Worm (Caenorhabditis elegans): ENCODE measurements around the gene attf-5.
A peak's percentile ranks its signal among the peaks of the same experiment; 100 is the strongest.

attf-5 gene

ce11 chrX:787992-788391 is at the start of gene attf-5:
Gene attf-5 (plus strand): TSS chrX:788353.
- TF ChIP-seq lin-13 (tag; optimal IDR thresholded peaks at IDR 0.05) (no peak), mep-1 (tag; optimal IDR thresholded peaks at IDR 0.05) (peak; percentile 55), ceh-39 (tag; optimal IDR thresholded peaks at IDR 0.05) (peak; percentile 91), nhr-28 (tag; optimal IDR thresholded peaks at IDR 0.05) (no peak), cnd-1 (tag; optimal IDR thresholded peaks at IDR 0.05) (no peak), blmp-1 (tag; optimal IDR thresholded peaks at IDR 0.05) (no peak), unc-39 (tag; optimal IDR thresholded peaks at IDR 0.05) (no peak), ces-1 (GFP tag; optimal IDR thresholded peaks at IDR 0.05) (peak; percentile 57), nhr-76 (tag; optimal IDR thresholded peaks at IDR 0.05) (no peak), mab-5 (tag; optimal IDR thresholded peaks at IDR 0.05) (no peak), sptf-1 (tag; optimal IDR thresholded peaks at IDR 0.05) (no peak), ham-2 (GFP tag; optimal IDR thresholded peaks at IDR 0.05) (peak; percentile 43)

DNA sequence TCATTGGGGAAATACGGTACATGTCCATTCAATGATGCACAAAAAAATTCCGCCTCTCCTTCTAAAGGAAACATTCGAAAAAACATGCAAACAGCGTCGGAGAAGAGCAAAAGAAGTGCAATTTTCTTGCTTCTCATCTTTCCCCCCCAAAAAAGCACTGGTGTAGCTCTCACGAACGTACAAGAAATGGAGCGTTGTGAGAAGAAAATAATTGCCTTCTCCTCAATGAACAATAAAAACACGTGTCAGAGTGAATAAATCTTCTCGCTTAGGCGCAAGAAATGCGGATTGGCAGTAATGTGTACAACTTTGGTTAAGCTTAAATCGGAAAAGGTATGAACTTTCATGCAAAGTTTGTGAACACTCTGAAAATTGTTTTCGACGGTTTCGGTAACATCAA is 39.8 kb upstream of the attf-5 start:
- TF ChIP-seq M03D4.4 (tag; optimal IDR thresholded peaks at IDR 0.05) (no peak), ham-2 (GFP tag; optimal IDR thresholded peaks at IDR 0.05) (no peak), pha-4 (tag; optimal IDR thresholded peaks at IDR 0.05) (no peak), elt-3 (tag; optimal IDR thresholded peaks at IDR 0.05) (no peak), cnd-1 (tag; optimal IDR thresholded peaks at IDR 0.05) (no peak), nhr-12 (tag; optimal IDR thresholded peaks at IDR 0.05) (no peak), snpc-4 (tag; optimal IDR thresholded peaks at IDR 0.05) (no peak), ceh-43 (GFP tag; optimal IDR thresholded peaks at IDR 0.05) (no peak), nhr-76 (tag; optimal IDR thresholded peaks at IDR 0.05) (no peak), nhr-2 (tag; optimal IDR thresholded peaks at IDR 0.05) (no peak), flh-1 (GFP tag; optimal IDR thresholded peaks at IDR 0.05) (no peak), drap-1 (GFP tag; optimal IDR thresholded peaks at IDR 0.05) (no peak), sem-2 (GFP tag; optimal IDR thresholded peaks at IDR 0.05) (no peak)

ce11 chrX:759634-760033 is 28.5 kb upstream of the attf-5 start, which contains the start of gene aex-3:
Gene aex-3 (minus strand): TSS chrX:759734.
- TF ChIP-seq hlh-1 (tag; optimal IDR thresholded peaks at IDR 0.05) (no peak), drap-1 (GFP tag; optimal IDR thresholded peaks at IDR 0.05) (no peak), lin-32 (GFP tag; optimal IDR thresholded peaks at IDR 0.05) (no peak), unc-39 (tag; optimal IDR thresholded peaks at IDR 0.05) (no peak), unc-62 (GFP tag; optimal IDR thresholded peaks at IDR 0.05) (no peak), tbx-8 (GFP tag; optimal IDR thresholded peaks at IDR 0.05) (no peak), mep-1 (tag; optimal IDR thresholded peaks at IDR 0.05) (no peak), elt-3 (tag; optimal IDR thresholded peaks at IDR 0.05) (no peak)

DNA sequence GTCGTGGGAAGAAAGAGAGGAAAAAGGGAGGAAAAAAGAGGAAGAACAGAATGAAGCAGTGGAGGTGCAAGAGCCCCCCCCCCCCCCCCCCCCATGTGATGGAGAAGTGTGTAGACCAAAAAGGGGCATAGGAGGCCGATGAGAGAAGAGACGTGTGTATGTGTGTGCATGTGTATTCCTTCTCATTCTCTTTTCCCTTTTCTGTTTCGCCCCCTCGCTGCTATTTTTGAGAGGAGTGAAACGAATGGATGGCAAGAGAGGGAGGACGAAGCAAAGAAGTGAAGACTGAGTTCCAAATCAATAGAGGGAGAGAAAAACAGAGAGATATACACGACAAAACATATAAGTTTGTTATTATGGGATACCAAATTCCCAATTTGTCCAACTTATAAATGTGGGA is 27.6 kb upstream of the attf-5 start:
- TF ChIP-seq ces-1 (GFP tag; optimal IDR thresholded peaks at IDR 0.05) (peak; percentile 85), drap-1 (GFP tag; optimal IDR thresholded peaks at IDR 0.05) (peak; percentile 51), sptf-1 (tag; optimal IDR thresholded peaks at IDR 0.05) (peak; percentile 61), mep-1 (tag; optimal IDR thresholded peaks at IDR 0.05) (peak; percentile 46), nhr-2 (tag; optimal IDR thresholded peaks at IDR 0.05) (no peak), unc-39 (tag; optimal IDR thresholded peaks at IDR 0.05) (no peak), blmp-1 (tag; optimal IDR thresholded peaks at IDR 0.05) (no peak), sem-2 (GFP tag; optimal IDR thresholded peaks at IDR 0.05) (no peak), flh-1 (GFP tag; optimal IDR thresholded peaks at IDR 0.05) (no peak), nhr-237 (tag; optimal IDR thresholded peaks at IDR 0.05) (no peak), lsy-2 (tag; optimal IDR thresholded peaks at IDR 0.05) (no peak), pha-4 (tag; optimal IDR thresholded peaks at IDR 0.05) (peak; percentile 33), tbx-8 (GFP tag; optimal IDR thresholded peaks at IDR 0.05) (no peak), lin-32 (GFP tag; optimal IDR thresholded peaks at IDR 0.05) (no peak), nhr-28 (tag; optimal IDR thresholded peaks at IDR 0.05) (no peak), ceh-83 (GFP tag; optimal IDR thresholded peaks at IDR 0.05) (no peak), nhr-76 (tag; optimal IDR thresholded peaks at IDR 0.05) (no peak), nhr-12 (tag; optimal IDR thresholded peaks at IDR 0.05) (no peak), ztf-11 (tag; optimal IDR thresholded peaks at IDR 0.05) (no peak), M03D4.4 (tag; optimal IDR thresholded peaks at IDR 0.05) (peak; percentile 27), lin-13 (tag; optimal IDR thresholded peaks at IDR 0.05) (no peak), bed-3 (GFP tag; optimal IDR thresholded peaks at IDR 0.05) (no peak), ceh-43 (GFP tag; optimal IDR thresholded peaks at IDR 0.05) (no peak), ham-2 (GFP tag; optimal IDR thresholded peaks at IDR 0.05) (no peak), elt-1 (tag; optimal IDR thresholded peaks at IDR 0.05; ENCODE audit: borderline replicate concordance, insufficient read depth) (no peak), cnd-1 (tag; optimal IDR thresholded peaks at IDR 0.05) (no peak), zip-8 (tag; optimal IDR thresholded peaks at IDR 0.05) (no peak), ceh-39 (tag; optimal IDR thresholded peaks at IDR 0.05) (no peak), hlh-1 (tag; optimal IDR thresholded peaks at IDR 0.05) (no peak), unc-120 (tag; optimal IDR thresholded peaks at IDR 0.05; ENCODE audit: poor library complexity, severe bottlenecking) (peak; percentile 12), mls-2 (tag; optimal IDR thresholded peaks at IDR 0.05) (peak; percentile 72), mab-5 (tag; optimal IDR thresholded peaks at IDR 0.05) (no peak), snpc-4 (tag; optimal IDR thresholded peaks at IDR 0.05) (no peak)
